Worm (Caenorhabditis elegans) whole organism, L1 larva: Measurements from ENCODE around the gene F37A4.5.

Source experiments
- Y116A8C.19 ChIP-seq: sonication (generic microtip); optimal IDR thresholded peaks from 2 replicates; lab custom pipeline; 2016; ENCODE audit warnings: missing compliant biosample characterization, missing genetic modification characterization, borderline replicate concordance
- ama-1 ChIP-seq: fragments of 150-350 bp; optimal IDR thresholded peaks from 2 replicates; lab custom pipeline; 2014
- grh-1 ChIP-seq: fragments of 200-800 bp; sonication (Bioruptor generic); IDR thresholded peaks from 2 replicates; pipeline ENCODE4 v1.3.6; 2022; ENCODE audit warnings: missing genetic modification reagents, missing genetic modification characterization, missing compliant biosample characterization
- lin-15B ChIP-seq: fragments of 150-350 bp; sonication (generic microtip); optimal IDR thresholded peaks from 3 replicates; lab custom pipeline; 2014; ENCODE audit warnings: missing biosample characterization, missing genetic modification characterization
- lin-35 ChIP-seq, 2 experiments: fragments of 150-350 bp; optimal IDR thresholded peaks; 2 replicates each; lab custom pipeline; 2014; ENCODE audit warnings: missing biosample characterization in 2 of 2, missing genetic modification characterization in 2 of 2, missing genetic modification reagents in 2 of 2
- lsy-2 ChIP-seq, 2 experiments: fragments of 150-350 bp; optimal IDR thresholded peaks; 2 replicates each; lab custom pipeline; 2014; ENCODE audit warnings: missing biosample characterization in 2 of 2, missing genetic modification characterization in 2 of 2
- nhr-20 ChIP-seq: sonication (generic microtip); optimal IDR thresholded peaks from 2 replicates; lab custom pipeline; 2016; ENCODE audit warnings: mild to moderate bottlenecking, missing genetic modification characterization, missing compliant biosample characterization
- unc-130 ChIP-seq: fragments of 150-350 bp; optimal IDR thresholded peaks from 2 replicates; lab custom pipeline; 2017; ENCODE audit warnings: missing biosample characterization, missing genetic modification characterization, inconsistent platforms
- zag-1 ChIP-seq: fragments of 150-350 bp; optimal IDR thresholded peaks from 2 replicates; lab custom pipeline; 2014; ENCODE audit warnings: missing biosample characterization, missing genetic modification characterization

DNA sequence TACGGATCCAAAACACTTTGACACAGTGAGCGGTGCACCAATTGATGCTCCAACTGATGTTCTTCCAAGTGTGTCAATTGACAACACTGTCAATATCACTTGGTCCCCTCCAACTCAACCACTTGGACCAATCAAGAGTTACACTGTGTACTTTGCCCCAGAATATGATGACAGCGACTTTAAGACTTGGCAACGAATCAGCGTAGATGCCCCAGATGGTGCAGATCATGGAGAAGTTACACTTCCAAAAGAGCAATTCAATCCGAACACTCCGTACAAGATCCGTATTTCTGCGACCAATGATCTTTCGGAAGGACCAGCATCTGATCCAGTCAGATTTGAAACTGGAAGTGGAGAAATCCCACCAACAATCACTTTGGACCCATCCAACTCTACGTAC is 40.9 kb downstream of the F37A4.5 start:
- TF ChIP-seq Y116A8C.19 (tag; lab: Kevin White, UChicago) (no peak), zag-1 (tag; lab: Kevin White, UChicago) (no peak), grh-1 (no peak), nhr-20 (tag; lab: Kevin White, UChicago) (no peak), lin-35 (GFP tag; optimal IDR thresholded peaks at IDR 0.05; lab: Kevin White, UChicago) (no peak), lsy-2 (tag; optimal IDR thresholded peaks at IDR 0.05; lab: Kevin White, UChicago) (no peak), lin-15B (no peak), unc-130 (tag; lab: Kevin White, UChicago) (no peak), ama-1 (lab: Kevin White, UChicago) (no peak)
